Fruit fly (Drosophila melanogaster): ENCODE data around the gene CycH.

The CycH gene

DNA sequence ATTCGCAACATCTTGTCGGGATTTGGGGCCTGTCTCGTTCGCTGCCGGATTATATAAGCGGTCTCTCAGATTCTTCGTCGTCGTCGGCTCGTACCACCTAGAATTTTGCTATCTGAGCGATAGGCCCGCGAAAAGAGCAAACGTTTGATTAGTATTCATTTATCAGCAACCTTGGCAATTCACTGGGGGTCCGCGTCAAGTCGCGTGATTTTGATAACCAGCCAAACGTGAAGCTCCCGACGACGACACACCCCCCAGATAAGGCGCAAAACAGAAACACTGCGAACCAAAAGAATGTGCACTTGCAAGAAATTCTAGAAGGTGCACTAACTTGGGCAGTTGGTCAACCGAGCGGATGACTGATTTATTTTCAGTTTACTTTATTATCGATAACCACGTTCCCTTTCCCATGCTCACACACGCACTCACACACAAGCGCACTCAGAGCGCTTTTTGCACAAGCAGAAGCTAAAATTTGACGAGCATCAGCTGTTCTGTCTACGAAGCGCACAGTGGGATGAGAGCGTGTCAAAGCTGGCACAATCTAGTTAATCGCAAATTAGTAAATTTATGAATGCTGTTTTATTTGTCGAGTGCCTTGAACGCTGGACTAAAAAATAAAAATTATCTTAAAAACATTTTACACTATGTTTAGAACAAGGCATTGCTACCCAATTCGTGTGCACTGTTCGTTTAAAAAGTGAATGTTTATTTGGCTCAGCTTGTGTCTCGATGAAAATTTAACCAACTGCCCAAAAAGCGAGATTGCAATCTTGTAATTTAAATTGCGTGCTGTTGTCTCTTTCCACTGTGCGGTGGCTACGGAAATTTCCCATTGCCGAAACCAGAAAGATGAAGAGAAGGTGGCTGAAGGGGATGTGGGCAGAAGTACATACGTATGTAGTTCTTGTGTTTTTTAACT, 18.2 kb downstream of the CycH start:
- TF ChIP-seq noc (tag; optimal IDR thresholded peaks at IDR 0.05) = peak; percentile 87

- no peak for TF ChIP-seq noc (tag; optimal IDR thresholded peaks at IDR 0.05)
These were observed 18.8 kb downstream of the CycH start for dm6 chr3L:21840642-21840987.

- TF ChIP-seq noc (tag; optimal IDR thresholded peaks at IDR 0.05) = no peak
These were observed 19.3 kb downstream of the CycH start, which contains the start of gene P5CDh1 for dm6 chr3L:21841079-21841478. TSS of gene P5CDh1 (minus strand) at chr3L:21841356.

DNA sequence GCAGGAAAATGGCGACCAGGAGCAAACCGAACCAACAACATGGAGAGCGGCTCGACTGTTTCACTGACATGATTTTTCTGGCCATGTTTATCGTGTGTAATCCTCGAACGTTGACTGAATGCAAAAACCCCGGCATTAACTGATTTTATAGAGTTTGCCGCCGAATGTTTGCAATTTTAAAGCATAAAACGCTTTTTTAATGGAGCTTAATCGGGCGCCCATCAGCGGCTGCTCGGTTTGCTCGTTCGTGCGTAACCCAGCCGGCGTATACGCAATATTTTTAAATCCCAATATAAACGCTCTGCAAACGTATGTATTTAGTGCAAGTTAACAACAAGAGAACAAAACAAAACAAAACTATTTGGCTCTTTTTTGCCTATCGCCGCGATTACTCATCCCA, 20.5 kb downstream of the CycH start, which contains the start of gene CG14563:
TSS of gene CG14563 (minus strand) at position 101 of the 400 bp plus-strand sequence.
- no peak for TF ChIP-seq noc (tag; optimal IDR thresholded peaks at IDR 0.05)

- no peak for TF ChIP-seq noc (tag; optimal IDR thresholded peaks at IDR 0.05)
These were observed 21.5 kb downstream of the CycH start for dm6 chr3L:21843307-21843706.

dm6 chr3L:21844488-21844887, 22.7 kb downstream of the CycH start, which contains the start of gene mub:
TSS of gene mub (plus strand) at chr3L:21844788.
- no peak for TF ChIP-seq noc (tag; optimal IDR thresholded peaks at IDR 0.05)

DNA sequence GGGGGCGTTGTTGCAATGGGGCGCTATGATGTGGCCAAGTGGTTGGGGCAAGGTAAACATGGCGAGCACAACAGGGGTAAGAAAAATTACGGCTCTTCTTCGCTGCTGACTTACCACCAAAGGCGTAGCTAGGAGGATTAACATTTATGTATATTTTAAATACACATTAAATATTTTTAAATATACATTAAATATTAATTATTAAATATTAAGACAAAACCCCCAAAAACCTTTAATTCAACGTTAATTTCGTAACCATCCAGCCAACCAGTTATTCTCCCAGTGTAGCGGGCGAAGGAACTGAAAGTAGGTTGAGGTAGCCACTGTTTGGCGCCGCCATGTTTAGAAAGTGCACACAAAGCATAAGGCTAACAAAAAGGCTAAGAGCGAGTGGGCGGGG, 24.8 kb downstream of the CycH start:
- no peak for TF ChIP-seq noc (tag; optimal IDR thresholded peaks at IDR 0.05)

- no peak for TF ChIP-seq noc (tag; optimal IDR thresholded peaks at IDR 0.05)
These were observed 26.5 kb downstream of the CycH start for dm6 chr3L:21848320-21848719.

- TF ChIP-seq noc (tag; optimal IDR thresholded peaks at IDR 0.05) = no peak
These were observed 37.7 kb downstream of the CycH start for dm6 chr3L:21859299-21860052.

DNA sequence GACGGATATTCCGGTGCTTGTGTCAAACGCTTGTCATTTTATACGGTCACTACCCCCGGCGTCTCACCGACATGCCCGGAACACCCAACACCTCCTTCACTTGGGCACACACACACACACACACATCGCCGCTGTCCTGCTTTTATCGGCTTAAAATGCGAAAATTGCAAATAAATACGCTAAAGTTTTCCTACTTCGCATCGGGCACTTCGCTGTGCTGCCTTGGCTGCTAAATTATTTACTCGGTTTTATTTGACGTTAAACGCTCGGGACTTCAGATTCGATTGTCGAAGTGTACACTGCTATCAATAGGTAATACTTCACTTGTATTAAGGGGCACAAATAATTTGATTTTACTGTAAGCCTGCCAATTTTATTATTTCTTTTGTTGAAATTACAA, 50.0 kb downstream of the CycH start:
- no peak for TF ChIP-seq noc (tag; optimal IDR thresholded peaks at IDR 0.05)

Measured in whole organism, larva.